Fruit fly (Drosophila melanogaster) whole organism, embryonic: ENCODE data around the gene PIG-U.

Experiments
- Aef1 ChIP-seq: fragments of 200-800 bp; sonication (Bioruptor generic); IDR thresholded peaks from 3 replicates; pipeline ENCODE4 v1.3.6; 2022; ENCODE audit warnings: missing biosample characterization, missing genetic modification characterization
- Atf6 ChIP-seq: fragments of 200-800 bp; sonication (Bioruptor generic); IDR thresholded peaks from 2 replicates; pipeline ENCODE4 v1.3.6; 2022; ENCODE audit warnings: missing biosample characterization, missing genetic modification characterization
- BEAF-32 ChIP-seq: fragments of 200-800 bp; sonication (Bioruptor generic); optimal IDR thresholded peaks from 3 replicates; lab custom pipeline; 2017; ENCODE audit warnings: missing biosample characterization, missing genetic modification characterization, mild to moderate bottlenecking, moderate library complexity, missing genetic modification reagents
- Bdp1 ChIP-seq: fragments of 200-800 bp; sonication (Bioruptor generic); optimal IDR thresholded peaks from 3 replicates; lab custom pipeline; 2016; ENCODE audit warnings: missing biosample characterization, missing genetic modification characterization
- Bteb2 ChIP-seq: fragments of 200-800 bp; sonication (Bioruptor generic); optimal IDR thresholded peaks from 2 replicates; lab custom pipeline; 2016; ENCODE audit warnings: missing biosample characterization, missing genetic modification characterization
- CG10654 ChIP-seq: fragments of 200-800 bp; sonication (Bioruptor generic); optimal IDR thresholded peaks from 2 replicates; lab custom pipeline; 2016; ENCODE audit warnings: missing biosample characterization, missing genetic modification characterization
- CG13123 ChIP-seq: fragments of 200-800 bp; sonication (Bioruptor generic); optimal IDR thresholded peaks from 2 replicates; lab custom pipeline; 2016; ENCODE audit warnings: missing biosample characterization, missing genetic modification characterization
- CG14441 ChIP-seq: fragments of 200-800 bp; sonication (Bioruptor generic); IDR thresholded peaks from 2 replicates; pipeline ENCODE4 v1.3.6; 2022; ENCODE audit warnings: missing biosample characterization, missing genetic modification characterization
- CG14710 ChIP-seq: fragments of 200-800 bp; sonication (Bioruptor generic); optimal IDR thresholded peaks from 3 replicates; lab custom pipeline; 2019; ENCODE audit warnings: missing biosample characterization, mild to moderate bottlenecking, missing genetic modification characterization, moderate library complexity
- CG14965 ChIP-seq: fragments of 200-800 bp; sonication (Bioruptor generic); optimal IDR thresholded peaks from 2 replicates; lab custom pipeline; 2016; ENCODE audit warnings: missing biosample characterization, missing genetic modification characterization, borderline replicate concordance
- CG1602 ChIP-seq: fragments of 200-800 bp; sonication (Bioruptor generic); optimal IDR thresholded peaks from 3 replicates; lab custom pipeline; 2016; ENCODE audit warnings: missing biosample characterization, missing genetic modification characterization
- CG16779 ChIP-seq: fragments of 200-800 bp; sonication (Bioruptor generic); IDR thresholded peaks from 2 replicates; pipeline ENCODE4 v1.3.6; 2022; ENCODE audit warnings: missing biosample characterization, missing genetic modification characterization
- CG1832 ChIP-seq: fragments of 200-800 bp; sonication (Bioruptor generic); optimal IDR thresholded peaks from 2 replicates; lab custom pipeline; 2017; ENCODE audit warnings: missing biosample characterization, mild to moderate bottlenecking, missing genetic modification characterization, inconsistent platforms
- CG18476 ChIP-seq: fragments of 200-800 bp; sonication (Bioruptor generic); optimal IDR thresholded peaks from 2 replicates; lab custom pipeline; 2016; ENCODE audit warnings: missing biosample characterization, mild to moderate bottlenecking, missing genetic modification characterization
- CG18764 ChIP-seq: fragments of 200-800 bp; sonication (Bioruptor generic); optimal IDR thresholded peaks from 3 replicates; lab custom pipeline; 2016; ENCODE audit warnings: missing biosample characterization, missing genetic modification characterization
- CG3407 ChIP-seq: fragments of 200-800 bp; sonication (Bioruptor generic); optimal IDR thresholded peaks from 2 replicates; lab custom pipeline; 2018; ENCODE audit warnings: missing biosample characterization, mild to moderate bottlenecking, missing genetic modification characterization
- CG3847 ChIP-seq: fragments of 200-800 bp; sonication (Bioruptor generic); IDR thresholded peaks from 2 replicates; pipeline ENCODE4 v1.3.6; 2022; ENCODE audit warnings: missing biosample characterization, missing genetic modification characterization
- CG4328 ChIP-seq: fragments of 200-800 bp; sonication (Bioruptor generic); optimal IDR thresholded peaks from 3 replicates; lab custom pipeline; 2017; ENCODE audit warnings: missing biosample characterization, missing genetic modification reagents, missing genetic modification characterization
- CG6791 ChIP-seq: fragments of 200-800 bp; sonication (Bioruptor generic); IDR thresholded peaks from 3 replicates; pipeline ENCODE4 v1.3.6; 2022; ENCODE audit warnings: missing biosample characterization, missing genetic modification characterization; ENCODE audit not compliant: partially characterized antibody
- CG7372 ChIP-seq: fragments of 200-800 bp; sonication (Bioruptor generic); IDR thresholded peaks from 2 replicates; pipeline ENCODE4 v1.3.6; 2022; ENCODE audit warnings: missing biosample characterization, missing genetic modification characterization
- CG7963 ChIP-seq: fragments of 200-800 bp; sonication (Bioruptor generic); IDR thresholded peaks from 3 replicates; pipeline ENCODE4 v1.3.6; 2022; ENCODE audit warnings: missing biosample characterization, missing genetic modification characterization; ENCODE audit not compliant: partially characterized antibody
- CG8290 ChIP-seq, 3 experiments: fragments of 200-800 bp; sonication (Bioruptor generic); optimal IDR thresholded peaks; 2 replicates each; lab custom pipeline; 2016 to 2019; ENCODE audit warnings: missing biosample characterization in 3 of 3, missing genetic modification characterization in 3 of 3, mild to moderate bottlenecking in 2 of 3, moderate library complexity in 1 of 3
- CG9437 ChIP-seq: fragments of 200-800 bp; sonication (Bioruptor generic); optimal IDR thresholded peaks from 2 replicates; lab custom pipeline; 2018; ENCODE audit warnings: missing biosample characterization, mild to moderate bottlenecking, missing genetic modification characterization
- CG9817 ChIP-seq: fragments of 200-800 bp; sonication (Bioruptor generic); optimal IDR thresholded peaks from 2 replicates; lab custom pipeline; 2018; ENCODE audit warnings: missing biosample characterization, mild to moderate bottlenecking, missing genetic modification characterization, moderate library complexity
- CTCF ChIP-seq: fragments of 200-800 bp; sonication (Bioruptor generic); optimal IDR thresholded peaks from 2 replicates; lab custom pipeline; 2017; ENCODE audit warnings: missing biosample characterization, mild to moderate bottlenecking, missing genetic modification characterization, moderate library complexity
- Camta ChIP-seq: fragments of 200-800 bp; sonication (Bioruptor generic); optimal IDR thresholded peaks from 2 replicates; lab custom pipeline; 2016; ENCODE audit warnings: missing biosample characterization, missing genetic modification characterization
- Dfd ChIP-seq, 2 experiments: fragments of >200 bp; optimal IDR thresholded peaks; 2 replicates each; lab custom pipeline; 2017; ENCODE audit warnings: missing biosample characterization in 2 of 2, missing genetic modification characterization in 2 of 2
- Doc2 ChIP-seq: fragments of 200-800 bp; sonication (Bioruptor generic); IDR thresholded peaks from 2 replicates; pipeline ENCODE4 v1.3.6; 2022; ENCODE audit warnings: missing biosample characterization, missing genetic modification characterization
- Elba2 ChIP-seq: fragments of 200-800 bp; sonication (Bioruptor generic); optimal IDR thresholded peaks from 3 replicates; lab custom pipeline; 2016; ENCODE audit warnings: missing biosample characterization, missing genetic modification characterization
- Hr51 ChIP-seq, 2 experiments: fragments of 200-800 bp; sonication (Bioruptor generic); optimal IDR thresholded peaks; 2 replicates in 1 of 2; 3 replicates in 1 of 2; lab custom pipeline; 2016 to 2018; ENCODE audit warnings: missing biosample characterization in 2 of 2, missing genetic modification characterization in 2 of 2, mild to moderate bottlenecking in 1 of 2, moderate library complexity in 1 of 2
- Med ChIP-seq: fragments of 200-800 bp; sonication (Bioruptor generic); peaks from one replicate; lab custom pipeline; 2016; ENCODE audit warnings: missing biosample characterization, missing genetic modification characterization, mild to moderate bottlenecking, inconsistent platforms, moderate library complexity
- Pdp1 ChIP-seq, 2 experiments: fragments of 200-800 bp; sonication (Bioruptor generic); optimal IDR thresholded peaks; 3 replicates each; lab custom pipeline; 2016; ENCODE audit warnings: missing biosample characterization in 2 of 2, missing genetic modification characterization in 2 of 2, mild to moderate bottlenecking in 1 of 2, moderate library complexity in 1 of 2
- Ravus ChIP-seq: fragments of 200-800 bp; sonication (Bioruptor generic); IDR thresholded peaks from 2 replicates; pipeline ENCODE4 v1.3.6; 2022; ENCODE audit warnings: missing biosample characterization, missing genetic modification characterization
- Vsx1 ChIP-seq: fragments of 200-800 bp; sonication (Bioruptor generic); optimal IDR thresholded peaks from 2 replicates; lab custom pipeline; 2017; ENCODE audit warnings: missing biosample characterization, mild to moderate bottlenecking, missing genetic modification characterization, missing genetic modification reagents
- cas ChIP-seq: fragments of 200-800 bp; sonication (Bioruptor generic); IDR thresholded peaks from 2 replicates; pipeline ENCODE4 v1.3.6; 2022; ENCODE audit warnings: missing biosample characterization, missing genetic modification characterization
- chif ChIP-seq, 2 experiments: fragments of 200-800 bp; sonication (Bioruptor generic); optimal IDR thresholded peaks; 3 replicates each; lab custom pipeline; 2016; ENCODE audit warnings: missing biosample characterization in 2 of 2, missing genetic modification characterization in 2 of 2
- crol ChIP-seq: fragments of 200-800 bp; sonication (Bioruptor generic); IDR thresholded peaks from 2 replicates; pipeline ENCODE4 v1.3.6; 2022; ENCODE audit warnings: missing biosample characterization, missing genetic modification characterization
- fd3F ChIP-seq: fragments of 200-800 bp; sonication (Bioruptor generic); optimal IDR thresholded peaks from 2 replicates; lab custom pipeline; 2018; ENCODE audit warnings: missing biosample characterization, mild to moderate bottlenecking, missing genetic modification characterization, moderate library complexity
- fu2 ChIP-seq: fragments of 200-800 bp; sonication (Bioruptor generic); optimal IDR thresholded peaks from 2 replicates; lab custom pipeline; 2016; ENCODE audit warnings: missing biosample characterization, missing genetic modification characterization
- gfzf ChIP-seq: fragments of 200-800 bp; sonication (Bioruptor generic); optimal IDR thresholded peaks from 2 replicates; lab custom pipeline; 2016; ENCODE audit warnings: missing biosample characterization, mild to moderate bottlenecking, missing genetic modification characterization, moderate library complexity
- ind ChIP-seq: fragments of 200-800 bp; sonication (Bioruptor generic); optimal IDR thresholded peaks from 3 replicates; lab custom pipeline; 2016; ENCODE audit warnings: missing biosample characterization, missing genetic modification characterization
- jing ChIP-seq: fragments of 200-800 bp; sonication (Bioruptor generic); optimal IDR thresholded peaks from 2 replicates; lab custom pipeline; 2018; ENCODE audit warnings: missing biosample characterization, mild to moderate bottlenecking, missing genetic modification characterization
- lola ChIP-seq, 3 experiments: fragments of >200 bp in 2 of 3; fragments of 200-800 bp in 1 of 3; sonication (Bioruptor generic) in 1 of 3; optimal IDR thresholded peaks; 2 replicates each; lab custom pipeline; 2017 to 2019; ENCODE audit warnings: missing biosample characterization in 3 of 3, missing genetic modification characterization in 3 of 3, mild to moderate bottlenecking in 1 of 3, moderate library complexity in 1 of 3
- mam ChIP-seq: fragments of 200-800 bp; sonication (Bioruptor generic); optimal IDR thresholded peaks from 3 replicates; lab custom pipeline; 2016; ENCODE audit warnings: missing biosample characterization, missing genetic modification characterization
- pum ChIP-seq: fragments of 200-800 bp; sonication (Bioruptor generic); optimal IDR thresholded peaks from 2 replicates; lab custom pipeline; 2016; ENCODE audit warnings: missing biosample characterization, missing genetic modification characterization
- row ChIP-seq: fragments of 200-800 bp; sonication (Bioruptor generic); IDR thresholded peaks from 3 replicates; pipeline ENCODE4 v1.3.6; 2022; ENCODE audit warnings: missing biosample characterization, missing genetic modification characterization
- run ChIP-seq: fragments of 200-800 bp; sonication (Bioruptor generic); optimal IDR thresholded peaks from 3 replicates; lab custom pipeline; 2018; ENCODE audit warnings: missing biosample characterization, mild to moderate bottlenecking, missing genetic modification characterization
- sd ChIP-seq: fragments of 200-800 bp; sonication (Bioruptor generic); optimal IDR thresholded peaks from 3 replicates; lab custom pipeline; 2018; ENCODE audit warnings: missing biosample characterization, mild to moderate bottlenecking, missing genetic modification characterization, moderate library complexity
- trem ChIP-seq: fragments of 200-800 bp; optimal IDR thresholded peaks from 3 replicates; lab custom pipeline; 2019; ENCODE audit warnings: missing biosample characterization, mild to moderate bottlenecking, missing genetic modification characterization, moderate library complexity
- zen ChIP-seq: fragments of 200-800 bp; sonication (Bioruptor generic); optimal IDR thresholded peaks from 3 replicates; lab custom pipeline; 2018; ENCODE audit warnings: missing biosample characterization, mild to moderate bottlenecking, missing genetic modification characterization, moderate library complexity
- zfh1 ChIP-seq: fragments of 200-800 bp; sonication (Bioruptor generic); IDR thresholded peaks from 3 replicates; pipeline ENCODE4 v1.3.6; 2022; ENCODE audit warnings: missing biosample characterization, missing genetic modification characterization

Gene PIG-U

DNA sequence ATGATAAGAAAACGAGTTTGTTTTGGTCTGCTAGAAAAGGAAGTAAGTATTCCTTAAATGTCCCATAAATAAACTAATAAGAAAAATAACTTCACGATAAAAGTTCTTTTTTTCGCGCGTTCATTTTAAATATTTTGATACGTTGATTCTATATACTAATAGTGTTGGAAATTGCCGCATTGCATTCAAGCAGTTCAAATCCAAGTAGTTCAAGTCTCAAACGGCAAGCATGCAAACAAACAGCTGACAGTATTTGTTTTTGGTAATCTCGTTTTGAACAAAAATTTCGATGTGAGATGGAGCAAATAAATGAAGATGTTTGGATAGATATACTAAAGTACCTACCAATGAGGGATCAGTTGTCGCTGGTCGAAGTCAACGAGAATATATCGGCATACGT lies 26.2 kb upstream of the PIG-U start, which contains the start of gene CG13088 (continued):
- TF ChIP-seq CG7372 (GFP tag; lab: Robert Waterston, UW) (no peak), sd (tag; lab: Kevin White, UChicago) (no peak), CG10654 (peak; percentile 3), cas (GFP tag; lab: Robert Waterston, UW) (no peak), trem (tag; lab: Kevin White, UChicago) (peak; percentile 70), Vsx1 (no peak), CG1832 (GFP tag; lab: Kevin White, UChicago) (no peak), Camta (GFP tag; lab: Kevin White, UChicago) (peak; percentile 19), CG9437 (no peak), jing (GFP tag; lab: Kevin White, UChicago) (no peak), Aef1 (GFP tag; lab: Robert Waterston, UW) (peak; percentile 38; the same call in 1 of the 3 replicates), CG14441 (GFP tag; lab: Robert Waterston, UW) (peak; percentile 96), CG9817 (tag; lab: Kevin White, UChicago) (peak; percentile 34), crol (no peak), CG6791 (GFP tag; lab: Robert Waterston, UW) (no peak), Ravus (GFP tag; lab: Robert Waterston, UW) (no peak), CG3407 (peak; percentile 12), CG8290 (GFP tag; optimal IDR thresholded peaks at IDR 0.05; lab: Kevin White, UChicago) (peak; percentile 75), CG8290 (tag; optimal IDR thresholded peaks at IDR 0.05; lab: Kevin White, UChicago) (no peak), fu2 (GFP tag; lab: Kevin White, UChicago) (peak; percentile 38), CG1602 (GFP tag; lab: Kevin White, UChicago) (peak; percentile 6), fd3F (GFP tag; lab: Kevin White, UChicago) (peak; percentile 28), Dfd (GFP tag; optimal IDR thresholded peaks at IDR 0.05; lab: Kevin White, UChicago) (peak in 1 of 2 experiments; percentile 5), zfh1 (GFP tag; lab: Robert Waterston, UW) (peak; percentile 41; the same call in 1 of the 3 replicates), pum (GFP tag; lab: Kevin White, UChicago) (peak; percentile 24), CG18764 (GFP tag; lab: Kevin White, UChicago) (no peak), Doc2 (GFP tag; lab: Robert Waterston, UW) (no peak), Pdp1 (GFP tag; optimal IDR thresholded peaks at IDR 0.05; lab: Kevin White, UChicago) (peak in 1 of 2 experiments; percentile 34), Atf6 (GFP tag; lab: Robert Waterston, UW) (no peak), mam (GFP tag; lab: Kevin White, UChicago) (peak; percentile 60), ind (GFP tag; lab: Kevin White, UChicago) (peak; percentile 30), CG4328 (GFP tag; lab: Kevin White, UChicago) (no peak), CG3847 (peak; percentile 67), CG14965 (GFP tag; lab: Kevin White, UChicago) (no peak), chif (GFP tag; optimal IDR thresholded peaks at IDR 0.05; lab: Kevin White, UChicago) (peak; percentile 14 to 17), Elba2 (GFP tag; lab: Kevin White, UChicago) (peak; percentile 32), BEAF-32 (GFP tag; lab: Kevin White, UChicago) (peak; percentile 21), Bdp1 (GFP tag; lab: Kevin White, UChicago) (peak; percentile 77), CG7963 (GFP tag; lab: Robert Waterston, UW) (no peak), Hr51 (GFP tag; optimal IDR thresholded peaks at IDR 0.05; lab: Kevin White, UChicago) (no peak), run (tag; lab: Kevin White, UChicago) (no peak), row (GFP tag; lab: Robert Waterston, UW) (no peak), Med (GFP tag; lab: Kevin White, UChicago) (peak; percentile 89), lola (GFP tag; optimal IDR thresholded peaks at IDR 0.05; lab: Kevin White, UChicago) (no peak), zen (tag; lab: Kevin White, UChicago) (peak; percentile 36), CG18476 (peak; percentile 3), CG14710 (tag; lab: Kevin White, UChicago) (peak; percentile 51), CG16779 (no peak), Bteb2 (GFP tag; lab: Kevin White, UChicago) (peak; percentile 35), CG13123 (GFP tag; lab: Kevin White, UChicago) (peak; percentile 36), CTCF (GFP tag; lab: Kevin White, UChicago) (peak; percentile 58), gfzf (peak; percentile 22)
